Worm (Caenorhabditis elegans) whole organism, mixed stage, embryonic: ENCODE measurements around the gene ceh-92.

Experiments used
- elt-1 ChIP-seq: sonication (generic microtip); optimal IDR thresholded peaks from 2 replicates; lab custom pipeline; 2017; ENCODE audit warnings: missing genetic modification characterization, mild to moderate bottlenecking, missing compliant biosample characterization, antibody characterized with exemption, moderate library complexity, borderline replicate concordance; ENCODE audit not compliant: insufficient read depth
- flh-1 ChIP-seq: fragments of 200-800 bp; sonication (Bioruptor generic); optimal IDR thresholded peaks from 2 replicates; lab custom pipeline; 2018; ENCODE audit warnings: mild to moderate bottlenecking, missing genetic modification characterization, moderate library complexity, missing compliant biosample characterization
- lin-13 ChIP-seq: fragments of 150-350 bp; optimal IDR thresholded peaks from 2 replicates; lab custom pipeline; 2014; ENCODE audit warnings: missing biosample characterization, missing genetic modification characterization
- mab-5 ChIP-seq: fragments of 150-350 bp; optimal IDR thresholded peaks from 2 replicates; lab custom pipeline; 2014; ENCODE audit warnings: missing biosample characterization, missing genetic modification characterization
- nhr-12 ChIP-seq: fragments of 150-350 bp; optimal IDR thresholded peaks from 2 replicates; lab custom pipeline; 2014; ENCODE audit warnings: missing biosample characterization, missing genetic modification characterization
- nhr-28 ChIP-seq: fragments of 150-350 bp; optimal IDR thresholded peaks from 2 replicates; lab custom pipeline; 2014; ENCODE audit warnings: missing biosample characterization, missing genetic modification characterization
- nhr-76 ChIP-seq: sonication (generic microtip); optimal IDR thresholded peaks from 2 replicates; lab custom pipeline; 2017; ENCODE audit warnings: missing biosample characterization, missing genetic modification characterization
- snpc-4 ChIP-seq: fragments of 150-350 bp; optimal IDR thresholded peaks from 2 replicates; lab custom pipeline; 2014; ENCODE audit warnings: missing biosample characterization, missing genetic modification characterization
- tbx-8 ChIP-seq: fragments of 200-800 bp; sonication (Bioruptor generic); optimal IDR thresholded peaks from 2 replicates; lab custom pipeline; 2018; ENCODE audit warnings: mild to moderate bottlenecking, missing genetic modification characterization, moderate library complexity, missing compliant biosample characterization
- unc-39 ChIP-seq: fragments of 150-350 bp; optimal IDR thresholded peaks from 2 replicates; lab custom pipeline; 2014; ENCODE audit warnings: missing biosample characterization, missing genetic modification characterization
- unc-62 ChIP-seq: fragments of 150-350 bp; optimal IDR thresholded peaks from 2 replicates; lab custom pipeline; 2014; ENCODE audit warnings: missing biosample characterization, missing genetic modification reagents, missing genetic modification characterization
- zip-8 ChIP-seq: fragments of 150-350 bp; optimal IDR thresholded peaks from 2 replicates; lab custom pipeline; 2014; ENCODE audit warnings: missing biosample characterization, missing genetic modification characterization

DNA sequence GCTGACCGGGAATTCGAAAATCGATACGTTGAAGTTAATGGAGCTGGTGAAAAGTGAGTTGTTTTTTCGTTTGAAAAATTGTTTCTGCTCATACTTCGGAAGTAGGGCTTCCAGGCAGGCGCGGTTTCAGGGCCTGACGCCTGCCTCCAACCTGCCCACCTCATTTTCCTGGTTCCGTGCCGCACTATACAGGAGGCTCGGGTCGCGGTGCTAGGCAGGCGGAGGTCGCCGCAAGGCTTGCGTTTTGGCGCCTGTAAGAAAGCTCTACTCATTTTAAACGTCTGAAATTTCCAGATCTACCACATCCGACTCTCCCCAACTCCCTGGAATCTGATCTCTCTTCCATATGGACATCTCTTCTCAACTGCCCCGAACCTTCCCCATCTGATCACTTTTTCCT, 36.5 kb upstream of the ceh-92 start:
- TF ChIP-seq mab-5 (no peak), tbx-8 (GFP tag; lab: Kevin White, UChicago) (no peak), flh-1 (no peak), lin-13 (tag; lab: Kevin White, UChicago) (no peak), elt-1 (tag; lab: Kevin White, UChicago) (no peak), nhr-28 (tag; lab: Kevin White, UChicago) (no peak), unc-62 (GFP tag; lab: Kevin White, UChicago) (no peak), snpc-4 (no peak), zip-8 (tag; lab: Kevin White, UChicago) (no peak), nhr-12 (no peak), nhr-76 (tag; lab: Kevin White, UChicago) (no peak), unc-39 (no peak)
